4 worm cellular contexts compared by ENCODE assay signal in the genomic region with DNA sequence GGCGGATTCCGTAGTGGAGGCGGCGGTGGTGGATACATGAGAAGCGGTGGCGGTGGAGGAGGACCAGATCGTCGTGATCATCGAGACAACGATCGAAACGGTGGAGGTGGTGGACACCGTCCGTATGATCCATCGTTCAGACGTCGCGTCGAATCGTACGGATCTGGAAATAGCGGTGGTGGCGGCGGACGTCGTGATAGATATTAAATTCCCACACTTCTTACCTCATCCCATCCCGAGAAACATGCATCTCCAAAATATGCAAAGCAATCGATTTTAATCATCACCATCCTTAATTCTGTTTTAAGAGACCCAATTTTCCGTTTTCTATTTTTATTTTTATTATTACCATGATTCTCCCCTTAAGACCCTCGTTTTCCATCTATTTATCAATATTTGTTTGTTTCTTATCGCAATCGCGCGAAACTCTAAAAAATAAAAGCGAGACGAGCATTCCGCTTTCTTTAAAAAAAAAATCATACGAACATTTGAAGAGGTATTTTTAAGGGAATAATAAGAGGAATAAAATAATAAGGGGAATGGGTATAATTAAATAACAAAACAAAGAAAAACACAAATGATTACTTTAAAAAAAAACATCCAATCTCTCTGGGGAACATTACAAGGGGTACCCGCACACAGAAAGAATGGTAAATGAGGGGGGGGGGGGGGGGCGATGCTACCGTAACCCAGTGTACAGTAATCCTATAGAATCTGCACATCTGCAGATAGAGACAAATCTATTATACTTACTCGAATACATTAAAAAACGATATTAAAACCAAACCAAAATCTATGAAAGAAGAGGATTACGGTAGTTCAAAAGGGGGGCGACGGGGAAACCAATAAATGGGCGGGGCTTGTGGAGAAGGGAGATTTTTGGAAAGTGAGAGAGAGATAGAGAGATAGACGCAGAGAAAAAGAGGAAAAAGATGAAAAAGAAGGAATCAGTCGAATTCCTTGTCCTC.
TF ChIP-seq lines count a peak whose summit lies in the region.

No protein-coding gene starts in this region.

TF ChIP-seq in whole organism, L1 larva, 84 proteins besides CTCF, POLR2A, EP300 and RAD21 (continued from another document):
- TF ChIP-seq efl-3 (GFP tag; optimal IDR thresholded peaks at IDR 0.05; lab: Kevin White, UChicago), result no peak
- no peak for TF ChIP-seq snpc-4 (tag; optimal IDR thresholded peaks at IDR 0.05; lab: Kevin White, UChicago)
- no peak for TF ChIP-seq elt-3 (tag; optimal IDR thresholded peaks at IDR 0.05; lab: Kevin White, UChicago)

TF ChIP-seq in whole organism, L3 larva, 47 proteins besides CTCF, POLR2A, EP300 and RAD21 (continued from another document):
- TF ChIP-seq fkh-2 (tag; optimal IDR thresholded peaks at IDR 0.05; lab: Kevin White, UChicago), result no peak
- TF ChIP-seq nhr-12 (tag; optimal IDR thresholded peaks at IDR 0.05; lab: Kevin White, UChicago), result no peak
- TF ChIP-seq snpc-4 (tag; optimal IDR thresholded peaks at IDR 0.05; lab: Kevin White, UChicago), result no peak
- peak; percentile 28 for TF ChIP-seq nfya-1 (tag; optimal IDR thresholded peaks at IDR 0.05; lab: Kevin White, UChicago; ENCODE audit: insufficient read depth)
- TF ChIP-seq mdl-1 (tag; optimal IDR thresholded peaks at IDR 0.05; lab: Kevin White, UChicago), result no peak
- TF ChIP-seq elt-2 (tag; optimal IDR thresholded peaks at IDR 0.05; lab: Kevin White, UChicago), result peak; percentile 15
- no peak for TF ChIP-seq tbx-2 (tag; optimal IDR thresholded peaks at IDR 0.05; lab: Kevin White, UChicago)
- TF ChIP-seq nhr-43 (tag; optimal IDR thresholded peaks at IDR 0.05; lab: Kevin White, UChicago; ENCODE audit: poor library complexity, severe bottlenecking), result no peak
- TF ChIP-seq fos-1 (tag; optimal IDR thresholded peaks at IDR 0.05; lab: Kevin White, UChicago), result no peak
- TF ChIP-seq mml-1 (tag; optimal IDR thresholded peaks at IDR 0.05; lab: Kevin White, UChicago), result no peak
- TF ChIP-seq ceh-9 (tag; optimal IDR thresholded peaks at IDR 0.05; lab: Kevin White, UChicago), result no peak
- no peak for TF ChIP-seq ceh-82 (tag; optimal IDR thresholded peaks at IDR 0.05; lab: Kevin White, UChicago)
- TF ChIP-seq hmg-11 (tag; optimal IDR thresholded peaks at IDR 0.05; lab: Kevin White, UChicago), result no peak
- TF ChIP-seq pha-4 (tag; optimal IDR thresholded peaks at IDR 0.05; lab: Kevin White, UChicago), result peak; percentile 22
- no peak for TF ChIP-seq daf-12 (tag; optimal IDR thresholded peaks at IDR 0.05; lab: Kevin White, UChicago)

TF ChIP-seq in whole organism, L4 larva, 104 proteins besides CTCF, POLR2A, EP300 and RAD21 (continued from another document and continues in another):
- peak; percentile 22 for TF ChIP-seq gei-8 (GFP tag; optimal IDR thresholded peaks at IDR 0.05; lab: Kevin White, UChicago)
- 0 out of 4 replicates have a peak, but pooled peaks have one; percentile 34 to 60 for TF ChIP-seq madf-5 (GFP tag; IDR thresholded peaks at IDR 0.05; lab: Robert Waterston, UW)
- TF ChIP-seq Y105C5A.15 (GFP tag; IDR thresholded peaks at IDR 0.05; lab: Robert Waterston, UW), result 0 out of 2 replicates have a peak, but pooled peaks have one; percentile 6
- TF ChIP-seq madf-9 (GFP tag; conservative IDR thresholded peaks at IDR 0.05; lab: Robert Waterston, UW), result 0 out of 2 replicates have a peak, but pooled peaks have one; percentile 34
- no peak for TF ChIP-seq Y5F2A.4 (GFP tag; optimal IDR thresholded peaks at IDR 0.05; lab: Kevin White, UChicago)
- no peak for TF ChIP-seq nhr-41 (GFP tag; IDR thresholded peaks at IDR 0.05; lab: Robert Waterston, UW)
- no peak for TF ChIP-seq daf-8 (GFP tag; IDR thresholded peaks at IDR 0.05; lab: Robert Waterston, UW)
- TF ChIP-seq T20F7.1 (GFP tag; optimal IDR thresholded peaks at IDR 0.05; lab: Kevin White, UChicago), result no peak
- peak; percentile 61 for TF ChIP-seq ama-1 (optimal IDR thresholded peaks at IDR 0.05; lab: Kevin White, UChicago)
- TF ChIP-seq php-3 (GFP tag; IDR thresholded peaks at IDR 0.05; lab: Robert Waterston, UW), result peak; percentile 56
- peak; percentile 4 for TF ChIP-seq unc-130 (GFP tag; optimal IDR thresholded peaks at IDR 0.05; lab: Kevin White, UChicago)
- TF ChIP-seq zfp-2 (tag; optimal IDR thresholded peaks at IDR 0.05; lab: Kevin White, UChicago), result no peak
- TF ChIP-seq saeg-2 (GFP tag; IDR thresholded peaks at IDR 0.05; lab: Robert Waterston, UW), result no peak
- peak; percentile 27; the same call in 1 of the 2 replicates for TF ChIP-seq pha-4 (GFP tag; IDR thresholded peaks at IDR 0.05; lab: Robert Waterston, UW)
- TF ChIP-seq pha-4 (tag; optimal IDR thresholded peaks at IDR 0.05; lab: Kevin White, UChicago), result no peak
- TF ChIP-seq nhr-102 (tag; optimal IDR thresholded peaks at IDR 0.05; lab: Kevin White, UChicago), result no peak
- TF ChIP-seq daf-19 (GFP tag; conservative IDR thresholded peaks at IDR 0.05; lab: Robert Waterston, UW), result no peak
- no peak for TF ChIP-seq fkh-10 (GFP tag; optimal IDR thresholded peaks at IDR 0.05; lab: Kevin White, UChicago)
- no peak for TF ChIP-seq daf-12 (tag; optimal IDR thresholded peaks at IDR 0.05; lab: Kevin White, UChicago)
- peak; percentile 32 for TF ChIP-seq nhr-111 (GFP tag; optimal IDR thresholded peaks at IDR 0.05; lab: Kevin White, UChicago)
- no peak for TF ChIP-seq ces-1 (GFP tag; optimal IDR thresholded peaks at IDR 0.05; lab: Kevin White, UChicago)
- TF ChIP-seq F49E8.2 (tag; optimal IDR thresholded peaks at IDR 0.05; lab: Kevin White, UChicago; ENCODE audit: borderline replicate concordance), result no peak
- TF ChIP-seq lsy-2 (tag; optimal IDR thresholded peaks at IDR 0.05; lab: Kevin White, UChicago), result peak; percentile 7 to 14
- TF ChIP-seq nhr-25 (tag; optimal IDR thresholded peaks at IDR 0.05; lab: Kevin White, UChicago; ENCODE audit: borderline replicate concordance, insufficient read depth), result no peak
- peak; percentile 4 for TF ChIP-seq hlh-11 (tag; optimal IDR thresholded peaks at IDR 0.05; lab: Kevin White, UChicago)
- peak in 1 of 2 experiments; percentile 25 for TF ChIP-seq daf-16 (GFP tag; optimal IDR thresholded peaks at IDR 0.05; lab: Kevin White, UChicago)
- peak; percentile 57 for TF ChIP-seq daf-16 (tag; optimal IDR thresholded peaks at IDR 0.05; lab: Kevin White, UChicago)
- TF ChIP-seq mxl-2 (GFP tag; conservative IDR thresholded peaks at IDR 0.05; lab: Robert Waterston, UW), result no peak
- no peak for TF ChIP-seq unc-39 (tag; optimal IDR thresholded peaks at IDR 0.05; lab: Kevin White, UChicago)
- no peak for TF ChIP-seq nhr-28 (tag; optimal IDR thresholded peaks at IDR 0.05; lab: Kevin White, UChicago)
- TF ChIP-seq F44E2.7 (GFP tag; IDR thresholded peaks at IDR 0.05; lab: Robert Waterston, UW), result no peak
- TF ChIP-seq spr-1 (tag; optimal IDR thresholded peaks at IDR 0.05; lab: Kevin White, UChicago), result peak; percentile 14
- TF ChIP-seq mdl-1 (tag; optimal IDR thresholded peaks at IDR 0.05; lab: Kevin White, UChicago), result no peak
- no peak for TF ChIP-seq ceh-62 (tag; optimal IDR thresholded peaks at IDR 0.05; lab: Kevin White, UChicago)
- 0 out of 2 replicates have a peak, but pooled peaks have one; percentile 7 for TF ChIP-seq vab-7 (GFP tag; IDR thresholded peaks at IDR 0.05; lab: Robert Waterston, UW)
- TF ChIP-seq dmd-9 (GFP tag; IDR thresholded peaks at IDR 0.05; lab: Robert Waterston, UW), result peak; percentile 66; the same call in 1 of the 2 replicates
- TF ChIP-seq nhr-42 (GFP tag; IDR thresholded peaks at IDR 0.05; lab: Robert Waterston, UW), result 0 out of 2 replicates have a peak, but pooled peaks have one; percentile 28
- TF ChIP-seq Y48G9A.11 (GFP tag; IDR thresholded peaks at IDR 0.05; lab: Robert Waterston, UW), result 0 out of 2 replicates have a peak, but pooled peaks have one; percentile 20
- TF ChIP-seq nhr-76 (tag; optimal IDR thresholded peaks at IDR 0.05; lab: Kevin White, UChicago), result no peak
- no peak for TF ChIP-seq lin-39 (tag; optimal IDR thresholded peaks at IDR 0.05; lab: Kevin White, UChicago)
- 0 out of 2 replicates have a peak, but pooled peaks have one; percentile 17 for TF ChIP-seq D1046.2 (GFP tag; IDR thresholded peaks at IDR 0.05; lab: Robert Waterston, UW)
- no peak for TF ChIP-seq lin-1 (GFP tag; IDR thresholded peaks at IDR 0.05; lab: Robert Waterston, UW)
- TF ChIP-seq ztf-11 (tag; optimal IDR thresholded peaks at IDR 0.05; lab: Kevin White, UChicago), result no peak
- no peak for TF ChIP-seq jun-1 (tag; optimal IDR thresholded peaks at IDR 0.05; lab: Kevin White, UChicago)
- no peak for TF ChIP-seq lir-3 (tag; optimal IDR thresholded peaks at IDR 0.05; lab: Kevin White, UChicago)
- TF ChIP-seq ceh-82 (tag; optimal IDR thresholded peaks at IDR 0.05; lab: Kevin White, UChicago), result no peak
- peak; percentile 42 for TF ChIP-seq spr-3 (GFP tag; optimal IDR thresholded peaks at IDR 0.05; lab: Kevin White, UChicago)
- TF ChIP-seq dmd-8 (GFP tag; IDR thresholded peaks at IDR 0.05; lab: Robert Waterston, UW), result 0 out of 2 replicates have a peak, but pooled peaks have one; percentile 5
- peak; percentile 56; the same call in 1 of the 2 replicates for TF ChIP-seq set-16 (GFP tag; IDR thresholded peaks at IDR 0.05; lab: Robert Waterston, UW)

TF ChIP-seq in whole organism, young adult, 124 proteins besides CTCF, POLR2A, EP300 and RAD21 (continued from another document):
- peak; percentile 2; the same call in 1 of the 2 replicates for TF ChIP-seq egl-18 (GFP tag; IDR thresholded peaks at IDR 0.05; lab: Robert Waterston, UW)
- TF ChIP-seq lin-26 (GFP tag; IDR thresholded peaks at IDR 0.05; lab: Robert Waterston, UW), result peak; percentile 24; the same call in 1 of the 2 replicates
- peak; percentile 5; the same call in 1 of the 2 replicates for TF ChIP-seq C17E4.6 (GFP tag; IDR thresholded peaks at IDR 0.05; lab: Robert Waterston, UW)
- no peak; the same call in 1 of the 2 replicates for TF ChIP-seq egrh-3 (GFP tag; IDR thresholded peaks at IDR 0.05; lab: Robert Waterston, UW)
- TF ChIP-seq lsy-27 (tag; optimal IDR thresholded peaks at IDR 0.05; lab: Kevin White, UChicago; ENCODE audit: borderline replicate concordance, insufficient read depth), result no peak
- TF ChIP-seq hmg-1.2 (GFP tag; IDR thresholded peaks at IDR 0.05; lab: Robert Waterston, UW), result peak; percentile 33
- no peak for TF ChIP-seq F57C9.4 (tag; optimal IDR thresholded peaks at IDR 0.05; lab: Kevin White, UChicago)
- peak; percentile 65; the same call in 1 of the 2 replicates for TF ChIP-seq ceh-100 (GFP tag; IDR thresholded peaks at IDR 0.05; lab: Robert Waterston, UW)
- peak; percentile 9 for TF ChIP-seq F10E7.11 (tag; optimal IDR thresholded peaks at IDR 0.05; lab: Kevin White, UChicago)
- TF ChIP-seq ets-4 (GFP tag; optimal IDR thresholded peaks at IDR 0.05; lab: Kevin White, UChicago), result peak; percentile 19
- no peak for TF ChIP-seq nfya-2 (GFP tag; IDR thresholded peaks at IDR 0.05; lab: Robert Waterston, UW)
- 0 out of 2 replicates have a peak, but pooled peaks have one; percentile 36 for TF ChIP-seq mcd-1 (GFP tag; IDR thresholded peaks at IDR 0.05; lab: Robert Waterston, UW)
- no peak for TF ChIP-seq attf-3 (GFP tag; conservative IDR thresholded peaks at IDR 0.05; lab: Robert Waterston, UW)
- peak; percentile 85 for TF ChIP-seq B0336.3 (GFP tag; IDR thresholded peaks at IDR 0.05; lab: Robert Waterston, UW)
- peak; percentile 55 for TF ChIP-seq akir-1 (GFP tag; optimal IDR thresholded peaks at IDR 0.05; lab: Kevin White, UChicago)
- peak; percentile 47 for TF ChIP-seq gei-17 (GFP tag; optimal IDR thresholded peaks at IDR 0.05; lab: Kevin White, UChicago)
- no peak for TF ChIP-seq K12H6.12 (tag; optimal IDR thresholded peaks at IDR 0.05; lab: Kevin White, UChicago)
- peak; percentile 80 for TF ChIP-seq hrde-1 (tag; optimal IDR thresholded peaks at IDR 0.05; lab: Kevin White, UChicago; ENCODE audit: borderline replicate concordance)
- TF ChIP-seq efl-1 (GFP tag; optimal IDR thresholded peaks at IDR 0.05; lab: Kevin White, UChicago), result peak; percentile 22
- TF ChIP-seq B0261.1 (tag; optimal IDR thresholded peaks at IDR 0.05; lab: Kevin White, UChicago), result no peak
- TF ChIP-seq somi-1 (GFP tag; optimal IDR thresholded peaks at IDR 0.05; lab: Kevin White, UChicago), result no peak
- peak; percentile 39; the same call in 1 of the 2 replicates for TF ChIP-seq hmg-20 (GFP tag; IDR thresholded peaks at IDR 0.05; lab: Robert Waterston, UW)
- peak; percentile 26 for TF ChIP-seq T26A5.8 (tag; optimal IDR thresholded peaks at IDR 0.05; lab: Kevin White, UChicago)
- peak; percentile 70; the same call in 1 of the 2 replicates for TF ChIP-seq bed-1 (GFP tag; IDR thresholded peaks at IDR 0.05; lab: Robert Waterston, UW)
- peak; percentile 79; the same call in 1 of the 2 replicates for TF ChIP-seq K11D2.4 (GFP tag; IDR thresholded peaks at IDR 0.05; lab: Robert Waterston, UW)
- peak; percentile 18 for TF ChIP-seq xnd-1 (tag; optimal IDR thresholded peaks at IDR 0.05; lab: Kevin White, UChicago)
- TF ChIP-seq ceh-79 (tag; optimal IDR thresholded peaks at IDR 0.05; lab: Kevin White, UChicago), result peak; percentile 17
- 0 out of 2 replicates have a peak, but pooled peaks have one; percentile 11 for TF ChIP-seq aptf-3 (GFP tag; IDR thresholded peaks at IDR 0.05; lab: Robert Waterston, UW)
- no peak for TF ChIP-seq Y53F4B.3 (GFP tag; IDR thresholded peaks at IDR 0.05; lab: Robert Waterston, UW)
- TF ChIP-seq nhr-90 (tag; optimal IDR thresholded peaks at IDR 0.05; lab: Kevin White, UChicago), result no peak
- TF ChIP-seq F23B12.7 (tag; optimal IDR thresholded peaks at IDR 0.05; lab: Kevin White, UChicago; ENCODE audit: insufficient read depth), result peak; percentile 25
- TF ChIP-seq cebp-1 (GFP tag; IDR thresholded peaks at IDR 0.05; lab: Robert Waterston, UW), result peak; percentile 76
- TF ChIP-seq cebp-1 (tag; optimal IDR thresholded peaks at IDR 0.05; lab: Kevin White, UChicago), result peak; percentile 72
- TF ChIP-seq Y56A3A.18 (GFP tag; IDR thresholded peaks at IDR 0.05; lab: Robert Waterston, UW), result peak; percentile 25; the same call in 1 of the 2 replicates
- TF ChIP-seq nhr-120 (GFP tag; IDR thresholded peaks at IDR 0.05; lab: Robert Waterston, UW), result 0 out of 2 replicates have a peak, but pooled peaks have one; percentile 18
- peak; percentile 55 for TF ChIP-seq snpc-3.4 (tag; optimal IDR thresholded peaks at IDR 0.05; lab: Kevin White, UChicago)
- TF ChIP-seq mxl-1 (tag; optimal IDR thresholded peaks at IDR 0.05; lab: Kevin White, UChicago), result no peak
- TF ChIP-seq ama-1 (optimal IDR thresholded peaks at IDR 0.05; lab: Kevin White, UChicago), result no peak
- peak in 1 of 2 experiments; percentile 94 for TF ChIP-seq ama-1 (GFP tag; optimal IDR thresholded peaks at IDR 0.05; lab: Kevin White, UChicago)
- TF ChIP-seq ztf-22 (GFP tag; optimal IDR thresholded peaks at IDR 0.05; lab: Kevin White, UChicago), result no peak
- peak; percentile 18 for TF ChIP-seq ztf-18 (tag; optimal IDR thresholded peaks at IDR 0.05; lab: Kevin White, UChicago)
- peak; percentile 18; the same call in 1 of the 2 replicates for TF ChIP-seq F33H1.4 (GFP tag; IDR thresholded peaks at IDR 0.05; lab: Robert Waterston, UW)
- TF ChIP-seq Y95B8A.8 (GFP tag; IDR thresholded peaks at IDR 0.05; lab: Robert Waterston, UW), result peak; percentile 86
- peak; percentile 66; the same call in 1 of the 2 replicates for TF ChIP-seq madf-3 (GFP tag; IDR thresholded peaks at IDR 0.05; lab: Robert Waterston, UW)
- TF ChIP-seq lsl-1 (GFP tag; optimal IDR thresholded peaks at IDR 0.05; lab: Kevin White, UChicago), result peak; percentile 42
- no peak for TF ChIP-seq ztf-26 (tag; optimal IDR thresholded peaks at IDR 0.05; lab: Kevin White, UChicago)
- 0 out of 2 replicates have a peak, but pooled peaks have one; percentile 61 for TF ChIP-seq F37B4.10 (GFP tag; IDR thresholded peaks at IDR 0.05; lab: Robert Waterston, UW)
- peak; percentile 39 for TF ChIP-seq ZK185.1 (tag; optimal IDR thresholded peaks at IDR 0.05; lab: Kevin White, UChicago; ENCODE audit: poor library complexity, severe bottlenecking)
- TF ChIP-seq nhr-80 (tag; optimal IDR thresholded peaks at IDR 0.05; lab: Kevin White, UChicago), result no peak
- TF ChIP-seq lin-35 (GFP tag; optimal IDR thresholded peaks at IDR 0.05; lab: Kevin White, UChicago), result peak in 1 of 3 experiments; percentile 40
- TF ChIP-seq C06A6.2 (GFP tag; conservative IDR thresholded peaks at IDR 0.05; lab: Robert Waterston, UW), result peak; percentile 53; the same call in 1 of the 2 replicates
- TF ChIP-seq let-607 (tag; optimal IDR thresholded peaks at IDR 0.05; lab: Kevin White, UChicago), result no peak
- no peak for TF ChIP-seq T07F8.4 (tag; optimal IDR thresholded peaks at IDR 0.05; lab: Kevin White, UChicago)
